Fruit fly (Drosophila melanogaster): ENCODE results near the gene toc.
A peak's percentile ranks its signal among the peaks of the same experiment; 100 is the strongest.

toc gene

dm6 chr2L:3172745-3173271 lies 28.2 kb upstream of the toc start (continued):
- TF ChIP-seq fd59A (GFP tag; optimal IDR thresholded peaks at IDR 0.05) (no peak), CG15336 (GFP tag; IDR thresholded peaks at IDR 0.05) (peak; percentile 44; the same call in 1 of the 2 replicates), CG11902 (GFP tag; optimal IDR thresholded peaks at IDR 0.05) (no peak), CG8119 (GFP tag; IDR thresholded peaks at IDR 0.05) (no peak; the same call in 2 of the 3 replicates), CG6808 (GFP tag; optimal IDR thresholded peaks at IDR 0.05) (peak; percentile 37), lz (GFP tag; optimal IDR thresholded peaks at IDR 0.05) (no peak), CG1621 (tag; optimal IDR thresholded peaks at IDR 0.05) (no peak), achi (GFP tag; optimal IDR thresholded peaks at IDR 0.05) (peak; percentile 16), Hr38 (GFP tag; optimal IDR thresholded peaks at IDR 0.05) (no peak), Sox102F (GFP tag; optimal IDR thresholded peaks at IDR 0.05) (peak; percentile 33), dsx (GFP tag; optimal IDR thresholded peaks at IDR 0.05; ENCODE audit: poor library complexity, severe bottlenecking) (peak; percentile 44), CG31627 (GFP tag; optimal IDR thresholded peaks at IDR 0.05) (no peak), Blimp-1 (GFP tag; optimal IDR thresholded peaks at IDR 0.05) (no peak), fkh (GFP tag; optimal IDR thresholded peaks at IDR 0.05) (peak; percentile 43), Ets21C (GFP tag; optimal IDR thresholded peaks at IDR 0.05) (no peak), acj6 (GFP tag; optimal IDR thresholded peaks at IDR 0.05) (no peak), Gug (GFP tag; IDR thresholded peaks at IDR 0.05) (no peak), Sox14 (GFP tag; optimal IDR thresholded peaks at IDR 0.05) (no peak), eg (GFP tag; IDR thresholded peaks at IDR 0.05) (peak; percentile 3; the same call in 1 of the 3 replicates), CG9139 (GFP tag; optimal IDR thresholded peaks at IDR 0.05) (peak; percentile 51), ss (GFP tag; optimal IDR thresholded peaks at IDR 0.05) (peak in 1 of 2 experiments; percentile 17), cyc (GFP tag; optimal IDR thresholded peaks at IDR 0.05) (peak; percentile 10), Met (GFP tag; optimal IDR thresholded peaks at IDR 0.05) (peak; percentile 49), spab (GFP tag; optimal IDR thresholded peaks at IDR 0.05) (no peak), CG8632 (GFP tag; optimal IDR thresholded peaks at IDR 0.05) (no peak), pdm3 (GFP tag; optimal IDR thresholded peaks at IDR 0.05) (no peak), CG10631 (GFP tag; optimal IDR thresholded peaks at IDR 0.05) (no peak), CG6792 (GFP tag; optimal IDR thresholded peaks at IDR 0.05) (no peak), Eip93F (GFP tag; optimal IDR thresholded peaks at IDR 0.05) (no peak), salr (GFP tag; optimal IDR thresholded peaks at IDR 0.05) (no peak), fd85E (GFP tag; optimal IDR thresholded peaks at IDR 0.05) (no peak)

dm6 chr2L:3170949-3171579 lies 26.5 kb upstream of the toc start, which contains the start of gene CG44002:
TSS of gene CG44002 (minus strand) at chr2L:3171092.
- TF ChIP-seq fd59A (GFP tag; optimal IDR thresholded peaks at IDR 0.05) = no peak
- peak; percentile 2 for TF ChIP-seq esn (GFP tag; optimal IDR thresholded peaks at IDR 0.05)
- peak; percentile 17 for TF ChIP-seq Met (GFP tag; optimal IDR thresholded peaks at IDR 0.05)
- peak; percentile 74 for TF ChIP-seq fkh (GFP tag; optimal IDR thresholded peaks at IDR 0.05)
- peak; percentile 51 for TF ChIP-seq Eip78C (GFP tag)
- no peak for TF ChIP-seq Sox14 (GFP tag; optimal IDR thresholded peaks at IDR 0.05)
- TF ChIP-seq CG6808 (GFP tag; optimal IDR thresholded peaks at IDR 0.05) = no peak

DNA sequence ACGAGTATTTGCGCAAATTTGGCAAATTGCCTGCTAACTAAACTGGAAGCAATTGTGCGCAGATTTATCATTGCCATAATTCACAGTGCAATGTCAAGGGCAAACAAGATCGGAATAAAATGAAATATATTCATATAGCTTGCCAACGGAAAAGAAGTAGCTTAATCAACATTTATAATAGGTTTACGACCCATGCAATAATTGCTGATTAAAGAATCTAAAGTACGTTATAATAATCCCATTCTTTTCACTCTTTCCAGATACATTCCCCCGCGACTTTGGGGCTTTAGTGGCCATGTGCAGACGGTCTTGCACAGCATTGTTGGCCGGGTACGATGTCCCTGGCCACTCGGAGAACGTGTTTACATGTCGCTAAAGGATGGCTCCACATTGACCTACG lies 22.1 kb upstream of the toc start:
- TF ChIP-seq svp (GFP tag) (peak; percentile 71), vri (GFP tag; optimal IDR thresholded peaks at IDR 0.05) (no peak), CG8119 (GFP tag; IDR thresholded peaks at IDR 0.05) (no peak)
